Fruit fly (Drosophila melanogaster): ENCODE results near the gene CG18048.

The CG18048 gene

DNA sequence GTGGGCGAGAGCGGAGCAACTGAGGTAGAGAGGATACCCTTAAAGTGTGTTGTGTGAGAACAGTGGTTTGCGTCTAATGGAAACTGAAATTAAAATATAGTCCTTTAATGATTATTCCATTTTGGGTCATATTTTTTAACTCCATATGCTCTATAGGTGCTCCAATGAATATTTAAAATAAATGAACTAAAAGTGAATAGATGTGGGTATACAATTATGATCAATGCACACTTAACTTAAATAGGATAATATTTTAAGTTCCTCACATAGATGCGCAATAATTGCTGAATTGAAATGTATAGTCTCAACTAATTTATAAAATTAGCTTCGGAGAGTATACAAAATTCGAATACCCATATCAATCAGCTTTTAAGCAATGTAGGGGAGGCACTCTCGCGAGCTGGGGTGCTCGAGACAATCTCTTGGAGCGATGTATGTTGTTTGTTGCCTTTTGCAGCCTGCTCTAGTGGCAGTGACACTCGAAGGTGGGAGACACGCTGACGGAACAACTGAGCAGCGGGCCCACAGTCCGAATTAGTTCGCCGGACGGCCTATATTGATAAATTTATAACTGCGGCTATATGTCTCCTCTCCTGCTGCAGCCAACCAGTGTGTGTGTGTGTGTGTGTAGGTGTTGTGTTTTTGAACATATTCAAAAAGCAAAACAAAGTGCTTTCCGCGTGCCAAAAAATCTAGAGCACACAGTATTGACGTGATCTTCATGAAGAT is 7.9 kb downstream of the CG18048 start (continued):
- TF ChIP-seq tio (GFP tag; optimal IDR thresholded peaks at IDR 0.05) (peak; percentile 82), Rfx (GFP tag; IDR thresholded peaks at IDR 0.05) (no peak; the same call in none of the 2 replicates), Med (GFP tag) (peak; percentile 89), CG2678 (tag; optimal IDR thresholded peaks at IDR 0.05) (no peak), MTF-1 (GFP tag; optimal IDR thresholded peaks at IDR 0.05; ENCODE audit: borderline replicate concordance) (no peak), CG34422 (GFP tag; IDR thresholded peaks at IDR 0.05) (0 out of 3 replicates have a peak, but pooled peaks have one; percentile 23), nmo (GFP tag; optimal IDR thresholded peaks at IDR 0.05) (peak; percentile 93), jing (GFP tag; optimal IDR thresholded peaks at IDR 0.05) (peak; percentile 78), pfk (GFP tag; optimal IDR thresholded peaks at IDR 0.05) (no peak), CG10147 (GFP tag; optimal IDR thresholded peaks at IDR 0.05) (no peak), CG13287 (GFP tag; IDR thresholded peaks at IDR 0.05; ENCODE audit: partially characterized antibody) (no peak), Sox100B (GFP tag; optimal IDR thresholded peaks at IDR 0.05) (peak; percentile 92), CG2712 (tag; optimal IDR thresholded peaks at IDR 0.05) (peak; percentile 92), Hmr (GFP tag; optimal IDR thresholded peaks at IDR 0.05) (no peak), Tbp (GFP tag; optimal IDR thresholded peaks at IDR 0.05) (no peak), Hr3 (GFP tag; optimal IDR thresholded peaks at IDR 0.05) (peak; percentile 77), chm (GFP tag; IDR thresholded peaks at IDR 0.05) (no peak), dpn (GFP tag; optimal IDR thresholded peaks at IDR 0.05) (peak; percentile 52 to 70), CG14965 (GFP tag; optimal IDR thresholded peaks at IDR 0.05; ENCODE audit: borderline replicate concordance) (no peak), Drgx (GFP tag; IDR thresholded peaks at IDR 0.05) (peak; percentile 74), CG10431 (GFP tag; optimal IDR thresholded peaks at IDR 0.05) (no peak), CG30431 (GFP tag; optimal IDR thresholded peaks at IDR 0.05) (peak; percentile 61), CG2129 (GFP tag; IDR thresholded peaks at IDR 0.05; ENCODE audit: partially characterized antibody) (no peak), Ssrp (tag; optimal IDR thresholded peaks at IDR 0.05) (peak; percentile 84), sd (tag; optimal IDR thresholded peaks at IDR 0.05) (no peak), Blimp-1 (GFP tag; optimal IDR thresholded peaks at IDR 0.05) (no peak), Myb (GFP tag; optimal IDR thresholded peaks at IDR 0.05) (peak; percentile 35), Antp (GFP tag; optimal IDR thresholded peaks at IDR 0.05) (peak; percentile 53), inv (GFP tag; IDR thresholded peaks at IDR 0.05; ENCODE audit: partially characterized antibody) (no peak), CG6654 (GFP tag; optimal IDR thresholded peaks at IDR 0.05) (peak; percentile 48), kah (GFP tag; optimal IDR thresholded peaks at IDR 0.05) (peak; percentile 52), crc (GFP tag; optimal IDR thresholded peaks at IDR 0.05) (peak; percentile 45), CG15696 (tag; optimal IDR thresholded peaks at IDR 0.05) (peak; percentile 20), dmrt11E (tag; optimal IDR thresholded peaks at IDR 0.05) (peak; percentile 76), CG8290 (GFP tag; optimal IDR thresholded peaks at IDR 0.05) (peak; percentile 34), CG8290 (tag; optimal IDR thresholded peaks at IDR 0.05) (no peak), ind (GFP tag; optimal IDR thresholded peaks at IDR 0.05) (peak; percentile 77), Xrp1 (GFP tag; IDR thresholded peaks at IDR 0.05) (peak; percentile 55), CG13123 (GFP tag; optimal IDR thresholded peaks at IDR 0.05) (peak; percentile 42), lmd (GFP tag; IDR thresholded peaks at IDR 0.05) (peak; percentile 76), CG9817 (tag; optimal IDR thresholded peaks at IDR 0.05) (peak; percentile 55), zfh1 (GFP tag; IDR thresholded peaks at IDR 0.05) (peak; percentile 52; the same call in 2 of the 3 replicates), E2f2 (GFP tag; IDR thresholded peaks at IDR 0.05) (peak; percentile 53; the same call in 1 of the 2 replicates), kay (GFP tag; optimal IDR thresholded peaks at IDR 0.05) (peak; percentile 57), Fer1 (GFP tag; optimal IDR thresholded peaks at IDR 0.05) (no peak), CG31388 (GFP tag; optimal IDR thresholded peaks at IDR 0.05) (peak; percentile 26), CG11093 (GFP tag; IDR thresholded peaks at IDR 0.05) (0 out of 3 replicates have a peak, but pooled peaks have one; percentile 17), B-H1 (GFP tag; IDR thresholded peaks at IDR 0.05) (peak; percentile 56; the same call in 2 of the 3 replicates), Mrtf (GFP tag; IDR thresholded peaks at IDR 0.05) (peak; percentile 59; the same call in 1 of the 3 replicates)
